Worm (Caenorhabditis elegans): ENCODE measurements around the gene rpc-25.

ce11 chrV:10239861-10240260 lies 33.5 kb upstream of the rpc-25 start, which contains the start of gene fipr-8:
- no peak for TF ChIP-seq lin-39 (tag; optimal IDR thresholded peaks at IDR 0.05)
- TF ChIP-seq nhr-11 (tag; optimal IDR thresholded peaks at IDR 0.05) = no peak
- TF ChIP-seq mdt-29 (GFP tag; IDR thresholded peaks at IDR 0.05) = no peak
